Fruit fly (Drosophila melanogaster): ENCODE results near the gene CG43349.

Gene CG43349

DNA sequence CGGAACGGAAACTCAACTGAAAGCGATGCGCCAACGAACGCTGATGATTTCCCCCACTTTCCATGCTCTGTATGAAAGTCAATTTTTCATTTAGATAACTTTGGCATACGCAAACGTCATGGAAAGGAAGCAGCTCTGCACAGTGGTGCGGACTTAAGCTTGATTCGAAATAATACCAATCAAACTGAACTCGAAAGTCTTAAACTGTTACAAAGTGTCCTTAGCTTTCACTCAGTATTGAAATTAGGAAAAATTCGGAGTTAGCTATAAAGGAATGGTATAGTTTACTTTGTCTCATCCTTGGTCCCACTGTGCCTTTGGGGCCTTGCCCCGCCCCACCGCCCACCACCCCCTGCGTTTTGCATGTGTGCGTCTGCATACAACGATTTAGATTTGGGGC lies 7.4 kb downstream of the CG43349 start (continued):
- no peak for TF ChIP-seq hth (optimal IDR thresholded peaks at IDR 0.05)
- peak; percentile 24 for TF ChIP-seq Dip3 (GFP tag; optimal IDR thresholded peaks at IDR 0.05)
- peak; percentile 52; the same call in 1 of the 3 replicates for TF ChIP-seq CG7357 (GFP tag; IDR thresholded peaks at IDR 0.05)
- TF ChIP-seq Mad (GFP tag; optimal IDR thresholded peaks at IDR 0.05), result no peak
- TF ChIP-seq CG7839 (tag; optimal IDR thresholded peaks at IDR 0.05), result peak; percentile 64
- no peak for TF ChIP-seq ash1 (GFP tag; optimal IDR thresholded peaks at IDR 0.05)
- peak; percentile 12; the same call in 1 of the 2 replicates for TF ChIP-seq CG8765 (GFP tag; IDR thresholded peaks at IDR 0.05)
- no peak for TF ChIP-seq trem (tag; optimal IDR thresholded peaks at IDR 0.05)
- no peak for TF ChIP-seq Gsc (GFP tag; IDR thresholded peaks at IDR 0.05)
- TF ChIP-seq D (optimal IDR thresholded peaks at IDR 0.05), result no peak
- TF ChIP-seq D (GFP tag; optimal IDR thresholded peaks at IDR 0.05), result no peak
- TF ChIP-seq CG3163 (GFP tag; optimal IDR thresholded peaks at IDR 0.05), result no peak
- no peak for TF ChIP-seq NC2α (GFP tag; optimal IDR thresholded peaks at IDR 0.05)
- no peak for TF ChIP-seq br (optimal IDR thresholded peaks at IDR 0.05)
- TF ChIP-seq stc (GFP tag; IDR thresholded peaks at IDR 0.05), result peak; percentile 66
- no peak for TF ChIP-seq al (GFP tag; IDR thresholded peaks at IDR 0.05)
- no peak for TF ChIP-seq btn (GFP tag; optimal IDR thresholded peaks at IDR 0.05)
- 0 out of 3 replicates have a peak, but pooled peaks have one; percentile 25 for TF ChIP-seq CG11560 (tag; IDR thresholded peaks at IDR 0.05)
- no peak for TF ChIP-seq CG3726 (GFP tag; IDR thresholded peaks at IDR 0.05)
- peak; percentile 2 for TF ChIP-seq CG15601 (tag; optimal IDR thresholded peaks at IDR 0.05)
- TF ChIP-seq Dll (GFP tag; IDR thresholded peaks at IDR 0.05; ENCODE audit: partially characterized antibody), result no peak
- TF ChIP-seq D19B (GFP tag; optimal IDR thresholded peaks at IDR 0.05), result no peak
- TF ChIP-seq vnd (GFP tag; IDR thresholded peaks at IDR 0.05; ENCODE audit: partially characterized antibody), result no peak
- TF ChIP-seq insv (GFP tag; optimal IDR thresholded peaks at IDR 0.05), result no peak
- no peak for TF ChIP-seq Dref (GFP tag; IDR thresholded peaks at IDR 0.05)
- TF ChIP-seq Usf (GFP tag; optimal IDR thresholded peaks at IDR 0.05), result no peak
- TF ChIP-seq CG4404 (GFP tag; IDR thresholded peaks at IDR 0.05), result no peak
- TF ChIP-seq az2 (GFP tag; optimal IDR thresholded peaks at IDR 0.05), result no peak
- peak; percentile 7 for TF ChIP-seq CG16863 (GFP tag; optimal IDR thresholded peaks at IDR 0.05)
- peak; percentile 31 for TF ChIP-seq ewg (GFP tag; optimal IDR thresholded peaks at IDR 0.05)
- TF ChIP-seq CG12942 (GFP tag; optimal IDR thresholded peaks at IDR 0.05), result peak; percentile 10
- no peak for TF ChIP-seq slp2 (GFP tag; optimal IDR thresholded peaks at IDR 0.05)
- no peak for TF ChIP-seq h (optimal IDR thresholded peaks at IDR 0.05)
- no peak for TF ChIP-seq inv (GFP tag; IDR thresholded peaks at IDR 0.05; ENCODE audit: partially characterized antibody)
- 0 out of 2 replicates have a peak, but pooled peaks have one; percentile 44 for TF ChIP-seq CG17612 (GFP tag; IDR thresholded peaks at IDR 0.05)
- no peak for TF ChIP-seq stwl (tag; optimal IDR thresholded peaks at IDR 0.05)
- TF ChIP-seq cad (GFP tag; optimal IDR thresholded peaks at IDR 0.05), result no peak
- peak; percentile 80 for TF ChIP-seq CG2120 (GFP tag; optimal IDR thresholded peaks at IDR 0.05)
- TF ChIP-seq ap (GFP tag; IDR thresholded peaks at IDR 0.05), result peak; percentile 32
- TF ChIP-seq CG9215 (GFP tag; IDR thresholded peaks at IDR 0.05), result peak; percentile 55
- TF ChIP-seq Scr (GFP tag; IDR thresholded peaks at IDR 0.05; ENCODE audit: partially characterized antibody), result no peak
- TF ChIP-seq CG8281 (tag; optimal IDR thresholded peaks at IDR 0.05), result no peak
- TF ChIP-seq schlank (tag; optimal IDR thresholded peaks at IDR 0.05), result no peak
- TF ChIP-seq eve (GFP tag; optimal IDR thresholded peaks at IDR 0.05), result peak in 1 of 2 experiments; percentile 67
- peak; percentile 32 for TF ChIP-seq CG6854 (GFP tag; optimal IDR thresholded peaks at IDR 0.05)
- TF ChIP-seq Trl (optimal IDR thresholded peaks at IDR 0.05), result no peak
- no peak for TF ChIP-seq Trl (GFP tag; optimal IDR thresholded peaks at IDR 0.05)
- TF ChIP-seq mirr (GFP tag; optimal IDR thresholded peaks at IDR 0.05), result no peak
- no peak for TF ChIP-seq CG4617 (GFP tag; optimal IDR thresholded peaks at IDR 0.05; ENCODE audit: borderline replicate concordance)
- peak; percentile 1 for TF ChIP-seq mam (GFP tag; optimal IDR thresholded peaks at IDR 0.05)
- TF ChIP-seq bowl (GFP tag; IDR thresholded peaks at IDR 0.05), result no peak
- peak; percentile 54 for TF ChIP-seq CrebB (tag; optimal IDR thresholded peaks at IDR 0.05)
- TF ChIP-seq Blimp-1 (GFP tag; optimal IDR thresholded peaks at IDR 0.05), result peak; percentile 30
- TF ChIP-seq NC2β (GFP tag; optimal IDR thresholded peaks at IDR 0.05), result no peak

Measured in whole organism, embryonic.